Fruit fly (Drosophila melanogaster) whole organism, embryonic: ENCODE results near the gene CG18596.

Source experiments
- Ada2b ChIP-seq: fragments of 200-800 bp; sonication (Bioruptor generic); IDR thresholded peaks from 2 replicates; pipeline ENCODE4 v1.3.6; 2022; ENCODE audit warnings: missing biosample characterization, missing genetic modification characterization
- BEAF-32 ChIP-seq: fragments of 200-800 bp; sonication (Bioruptor generic); optimal IDR thresholded peaks from 3 replicates; lab custom pipeline; 2017; ENCODE audit warnings: missing biosample characterization, missing genetic modification characterization, mild to moderate bottlenecking, moderate library complexity, missing genetic modification reagents
- CG10147 ChIP-seq: fragments of 200-800 bp; sonication (Bioruptor generic); optimal IDR thresholded peaks from 2 replicates; lab custom pipeline; 2019; ENCODE audit warnings: missing biosample characterization, mild to moderate bottlenecking, missing genetic modification characterization, moderate library complexity
- CG11504 ChIP-seq: fragments of 200-800 bp; sonication (Bioruptor generic); optimal IDR thresholded peaks from 3 replicates; lab custom pipeline; 2019; ENCODE audit warnings: missing biosample characterization, mild to moderate bottlenecking, missing genetic modification characterization, moderate library complexity
- CG13894 ChIP-seq: fragments of 200-800 bp; sonication (Bioruptor generic); optimal IDR thresholded peaks from 3 replicates; lab custom pipeline; 2018; ENCODE audit warnings: missing biosample characterization, mild to moderate bottlenecking, missing genetic modification characterization, moderate library complexity
- CG2116 ChIP-seq: fragments of 200-800 bp; sonication (Bioruptor generic); optimal IDR thresholded peaks from 3 replicates; lab custom pipeline; 2018; ENCODE audit warnings: missing biosample characterization, mild to moderate bottlenecking, missing genetic modification characterization
- CG2202 ChIP-seq: fragments of 200-800 bp; sonication (Bioruptor generic); optimal IDR thresholded peaks from 2 replicates; lab custom pipeline; 2018; ENCODE audit warnings: missing biosample characterization, mild to moderate bottlenecking, missing genetic modification characterization
- CG3281 ChIP-seq: fragments of 200-800 bp; sonication (Bioruptor generic); optimal IDR thresholded peaks from 3 replicates; lab custom pipeline; 2017; ENCODE audit warnings: missing biosample characterization, mild to moderate bottlenecking, missing genetic modification characterization
- CG42726 ChIP-seq: fragments of 200-800 bp; sonication (Bioruptor generic); IDR thresholded peaks from 2 replicates; pipeline ENCODE4 v1.3.6; 2022; ENCODE audit warnings: missing biosample characterization, missing genetic modification characterization; ENCODE audit not compliant: partially characterized antibody
- CG7987 ChIP-seq: fragments of 200-800 bp; sonication (Bioruptor generic); optimal IDR thresholded peaks from 2 replicates; lab custom pipeline; 2018; ENCODE audit warnings: missing biosample characterization, mild to moderate bottlenecking, missing genetic modification characterization, moderate library complexity
- CTCF ChIP-seq: fragments of 200-800 bp; sonication (Bioruptor generic); optimal IDR thresholded peaks from 2 replicates; lab custom pipeline; 2017; ENCODE audit warnings: missing biosample characterization, mild to moderate bottlenecking, missing genetic modification characterization, moderate library complexity
- CrebB ChIP-seq: fragments of 200-800 bp; sonication (Bioruptor generic); optimal IDR thresholded peaks from 3 replicates; lab custom pipeline; 2018; ENCODE audit warnings: missing biosample characterization, mild to moderate bottlenecking, missing genetic modification characterization
- Doc3 ChIP-seq: fragments of 200-800 bp; sonication (Bioruptor generic); IDR thresholded peaks from 3 replicates; pipeline ENCODE4 v1.3.6; 2022; ENCODE audit warnings: missing biosample characterization, missing genetic modification characterization; ENCODE audit not compliant: partially characterized antibody
- Dref ChIP-seq: fragments of 200-800 bp; sonication (Bioruptor generic); IDR thresholded peaks from 2 replicates; pipeline ENCODE4 v1.3.6; 2022; ENCODE audit warnings: missing biosample characterization, missing genetic modification characterization
- Drgx ChIP-seq: fragments of 200-800 bp; sonication (Bioruptor generic); IDR thresholded peaks from 2 replicates; pipeline ENCODE4 v1.3.6; 2022; ENCODE audit warnings: missing biosample characterization, missing genetic modification characterization
- H15 ChIP-seq: fragments of 200-800 bp; sonication (Bioruptor generic); IDR thresholded peaks from 3 replicates; pipeline ENCODE4 v1.3.6; 2022; ENCODE audit warnings: missing biosample characterization, missing genetic modification characterization
- Hand ChIP-seq: fragments of 200-800 bp; sonication (Bioruptor generic); optimal IDR thresholded peaks from 2 replicates; lab custom pipeline; 2017; ENCODE audit warnings: mild to moderate bottlenecking, missing biosample characterization, missing genetic modification reagents, missing genetic modification characterization
- Mes4 ChIP-seq: fragments of 200-800 bp; sonication (Bioruptor generic); optimal IDR thresholded peaks from 2 replicates; lab custom pipeline; 2016; ENCODE audit warnings: missing biosample characterization, missing genetic modification characterization
- Myb ChIP-seq: fragments of 200-800 bp; sonication (Bioruptor generic); optimal IDR thresholded peaks from 2 replicates; lab custom pipeline; 2016; ENCODE audit warnings: missing biosample characterization, missing genetic modification characterization
- Opbp ChIP-seq: fragments of 200-800 bp; sonication (Bioruptor generic); IDR thresholded peaks from 3 replicates; pipeline ENCODE4 v1.3.6; 2022; ENCODE audit warnings: missing biosample characterization, missing genetic modification characterization; ENCODE audit not compliant: partially characterized antibody
- Scr ChIP-seq: fragments of 200-800 bp; sonication (Bioruptor generic); IDR thresholded peaks from 2 replicates; pipeline ENCODE4 v1.3.6; 2022; ENCODE audit warnings: missing biosample characterization, missing genetic modification characterization; ENCODE audit not compliant: partially characterized antibody
- Sry-β ChIP-seq: fragments of 200-800 bp; sonication (Bioruptor generic); optimal IDR thresholded peaks from 2 replicates; lab custom pipeline; 2018; ENCODE audit warnings: missing biosample characterization, mild to moderate bottlenecking, missing genetic modification characterization, moderate library complexity
- Stat92E ChIP-seq, 3 experiments: fragments of >200 bp in 2 of 3; fragments of 200-800 bp in 1 of 3; sonication (Bioruptor generic) in 1 of 3; optimal IDR thresholded peaks; 2 replicates each; lab custom pipeline; 2017 to 2019; ENCODE audit warnings: missing biosample characterization in 3 of 3, missing genetic modification characterization in 3 of 3, mild to moderate bottlenecking in 1 of 3, moderate library complexity in 1 of 3
- ac ChIP-seq: fragments of 200-800 bp; sonication (Bioruptor generic); optimal IDR thresholded peaks from 3 replicates; lab custom pipeline; 2017; ENCODE audit warnings: missing biosample characterization, mild to moderate bottlenecking, missing genetic modification characterization
- chn ChIP-seq: fragments of 200-800 bp; sonication (Bioruptor generic); optimal IDR thresholded peaks from 2 replicates; lab custom pipeline; 2016; ENCODE audit warnings: missing biosample characterization, missing genetic modification characterization
- ci ChIP-seq: fragments of 200-800 bp; sonication (Bioruptor generic); IDR thresholded peaks from 3 replicates; pipeline ENCODE4 v1.3.6; 2022; ENCODE audit warnings: missing biosample characterization, missing genetic modification characterization
- crp ChIP-seq, 2 experiments: fragments of 200-800 bp; sonication (Bioruptor generic); optimal IDR thresholded peaks; 2 replicates in 1 of 2; 3 replicates in 1 of 2; lab custom pipeline; 2017; ENCODE audit warnings: missing biosample characterization in 2 of 2, missing genetic modification characterization in 2 of 2, mild to moderate bottlenecking in 1 of 2, moderate library complexity in 1 of 2
- dan ChIP-seq: fragments of 200-800 bp; sonication (Bioruptor generic); IDR thresholded peaks from 2 replicates; pipeline ENCODE4 v1.3.6; 2022; ENCODE audit warnings: missing biosample characterization, missing genetic modification characterization
- dimm ChIP-seq: fragments of 200-800 bp; sonication (Bioruptor generic); IDR thresholded peaks from 2 replicates; pipeline ENCODE4 v1.3.6; 2022; ENCODE audit warnings: missing biosample characterization, missing genetic modification characterization
- her ChIP-seq: fragments of 200-800 bp; sonication (Bioruptor generic); optimal IDR thresholded peaks from 2 replicates; lab custom pipeline; 2016; ENCODE audit warnings: missing biosample characterization, missing genetic modification characterization
- jigr1 ChIP-seq: fragments of 200-800 bp; sonication (Bioruptor generic); IDR thresholded peaks from 3 replicates; pipeline ENCODE4 v1.3.6; 2022; ENCODE audit warnings: missing biosample characterization, missing genetic modification characterization
- kah ChIP-seq: fragments of 200-800 bp; sonication (Bioruptor generic); optimal IDR thresholded peaks from 2 replicates; lab custom pipeline; 2018; ENCODE audit warnings: missing biosample characterization, mild to moderate bottlenecking, missing genetic modification characterization
- kni ChIP-seq: fragments of 200-800 bp; sonication (Bioruptor generic); optimal IDR thresholded peaks from 3 replicates; lab custom pipeline; 2017; ENCODE audit warnings: mild to moderate bottlenecking, missing biosample characterization, missing genetic modification reagents, missing genetic modification characterization
- lola ChIP-seq, 3 experiments: fragments of >200 bp in 2 of 3; fragments of 200-800 bp in 1 of 3; sonication (Bioruptor generic) in 1 of 3; optimal IDR thresholded peaks; 2 replicates each; lab custom pipeline; 2017 to 2019; ENCODE audit warnings: missing biosample characterization in 3 of 3, missing genetic modification characterization in 3 of 3, mild to moderate bottlenecking in 1 of 3, moderate library complexity in 1 of 3
- onecut ChIP-seq: fragments of 200-800 bp; sonication (Bioruptor generic); IDR thresholded peaks from 2 replicates; pipeline ENCODE4 v1.3.6; 2022; ENCODE audit warnings: missing biosample characterization, missing genetic modification characterization
- pb ChIP-seq: fragments of 200-800 bp; sonication (Bioruptor generic); optimal IDR thresholded peaks from 3 replicates; lab custom pipeline; 2016; ENCODE audit warnings: missing biosample characterization, missing genetic modification characterization
- schlank ChIP-seq: fragments of 200-800 bp; sonication (Bioruptor generic); optimal IDR thresholded peaks from 2 replicates; lab custom pipeline; 2018; ENCODE audit warnings: missing biosample characterization, mild to moderate bottlenecking, missing genetic modification characterization
- sens ChIP-seq: fragments of 200-800 bp; sonication (Bioruptor generic); peaks from one replicate; lab custom pipeline; 2016; ENCODE audit warnings: missing biosample characterization, missing genetic modification characterization
- seq ChIP-seq: fragments of 200-800 bp; sonication (Bioruptor generic); IDR thresholded peaks from 2 replicates; pipeline ENCODE4 v1.3.6; 2022; ENCODE audit warnings: missing biosample characterization, missing genetic modification characterization
- sna ChIP-seq: fragments of 200-800 bp; sonication (Bioruptor generic); IDR thresholded peaks from 2 replicates; pipeline ENCODE4 v1.3.6; 2022; ENCODE audit warnings: missing biosample characterization, missing genetic modification characterization; ENCODE audit not compliant: partially characterized antibody
- stwl ChIP-seq: fragments of 200-800 bp; sonication (Bioruptor generic); optimal IDR thresholded peaks from 3 replicates; lab custom pipeline; 2018; ENCODE audit warnings: missing biosample characterization, mild to moderate bottlenecking, missing genetic modification characterization, moderate library complexity
- tx ChIP-seq: fragments of 200-800 bp; sonication (Bioruptor generic); optimal IDR thresholded peaks from 2 replicates; lab custom pipeline; 2016; ENCODE audit warnings: missing biosample characterization, missing genetic modification characterization
- unc-4 ChIP-seq: fragments of 200-800 bp; sonication (Bioruptor generic); IDR thresholded peaks from 2 replicates; pipeline ENCODE4 v1.3.6; 2022; ENCODE audit warnings: missing biosample characterization, missing genetic modification characterization; ENCODE audit not compliant: partially characterized antibody
- unpg ChIP-seq: fragments of 200-800 bp; sonication (Bioruptor generic); optimal IDR thresholded peaks from 3 replicates; lab custom pipeline; 2018; ENCODE audit warnings: missing biosample characterization, mild to moderate bottlenecking, missing genetic modification characterization, moderate library complexity
- zen2 ChIP-seq: fragments of 200-800 bp; sonication (Bioruptor generic); IDR thresholded peaks from 3 replicates; pipeline ENCODE4 v1.3.6; 2022; ENCODE audit warnings: missing biosample characterization, missing genetic modification characterization; ENCODE audit not compliant: partially characterized antibody
- zfh2 ChIP-seq: fragments of 200-800 bp; sonication (Bioruptor generic); optimal IDR thresholded peaks from 2 replicates; lab custom pipeline; 2016; ENCODE audit warnings: missing biosample characterization, missing genetic modification characterization

Gene CG18596

dm6 chr3R:22368777-22369214 lies 6.9 kb upstream of the CG18596 start (continued):
- TF ChIP-seq zfh2 (GFP tag; lab: Kevin White, UChicago) (peak; percentile 45), kni (GFP tag; lab: Kevin White, UChicago) (no peak), Sry-β (GFP tag; lab: Kevin White, UChicago) (no peak), tx (GFP tag; lab: Kevin White, UChicago) (no peak), lola (GFP tag; optimal IDR thresholded peaks at IDR 0.05; lab: Kevin White, UChicago) (peak in 1 of 3 experiments; percentile 23), CG7987 (GFP tag; lab: Kevin White, UChicago) (no peak), jigr1 (peak; percentile 60; the same call in 1 of the 3 replicates), dimm (peak; percentile 29; the same call in 1 of the 2 replicates), CTCF (GFP tag; lab: Kevin White, UChicago) (no peak)
- TF ChIP-seq, all 482 proteins: peak for 251

- TF ChIP-seq her (GFP tag; lab: Kevin White, UChicago), result no peak
- peak; percentile 0 for TF ChIP-seq sens (GFP tag; lab: Kevin White, UChicago)
- no peak for TF ChIP-seq Drgx (GFP tag; lab: Robert Waterston, UW)
Observed at dm6 chr3R:22372535-22372934, 3.2 kb upstream of the CG18596 start, which contains the start of gene CG7069. Gene CG7069 (plus strand): TSS chr3R:22372835.

- TF ChIP-seq CG11504 (tag; lab: Kevin White, UChicago) (no peak), unc-4 (GFP tag; lab: Robert Waterston, UW) (peak; percentile 55), CG42726 (GFP tag; lab: Robert Waterston, UW) (no peak), CG10147 (no peak), H15 (GFP tag; lab: Robert Waterston, UW) (no peak), CrebB (tag; lab: Kevin White, UChicago) (no peak), Mes4 (GFP tag; lab: Kevin White, UChicago) (no peak), sna (peak; percentile 47), Dref (GFP tag; lab: Robert Waterston, UW) (peak; percentile 63), kah (GFP tag; lab: Kevin White, UChicago) (no peak), dan (GFP tag; lab: Robert Waterston, UW) (no peak), CG2202 (no peak), zen2 (GFP tag; lab: Robert Waterston, UW) (peak; percentile 41; the same call in 2 of the 3 replicates), Stat92E (GFP tag; optimal IDR thresholded peaks at IDR 0.05; lab: Kevin White, UChicago) (no peak), CG13894 (tag; lab: Kevin White, UChicago) (no peak), Scr (peak; percentile 59), onecut (GFP tag; lab: Robert Waterston, UW) (no peak), seq (GFP tag; lab: Robert Waterston, UW) (no peak), Doc3 (GFP tag; lab: Robert Waterston, UW) (0 out of 3 replicates have a peak, but pooled peaks have one; percentile 19), schlank (no peak), ci (GFP tag; lab: Robert Waterston, UW) (no peak), her (GFP tag; lab: Kevin White, UChicago) (no peak), Ada2b (GFP tag; lab: Robert Waterston, UW) (no peak), CG2116 (GFP tag; lab: Kevin White, UChicago) (peak; percentile 18), chn (GFP tag; lab: Kevin White, UChicago) (no peak), Hand (GFP tag; lab: Kevin White, UChicago) (no peak), Myb (GFP tag; lab: Kevin White, UChicago) (no peak), stwl (tag; lab: Kevin White, UChicago) (peak; percentile 48), ac (GFP tag; lab: Kevin White, UChicago) (no peak), crp (GFP tag; optimal IDR thresholded peaks at IDR 0.05; lab: Kevin White, UChicago) (peak in 1 of 2 experiments; percentile 84), Opbp (GFP tag; lab: Robert Waterston, UW) (peak; percentile 10; the same call in 2 of the 3 replicates), unpg (no peak), pb (GFP tag; lab: Kevin White, UChicago) (no peak), CG3281 (GFP tag; lab: Kevin White, UChicago) (no peak), BEAF-32 (GFP tag; lab: Kevin White, UChicago) (peak; percentile 31)
Observed at dm6 chr3R:22379942-22380341, 4.2 kb downstream of the CG18596 start, which contains the start of gene CG34149. Gene CG34149 (plus strand): TSS chr3R:22380128.
